ENCODE assay signal across 2 worm cellular contexts in the genomic region with DNA sequence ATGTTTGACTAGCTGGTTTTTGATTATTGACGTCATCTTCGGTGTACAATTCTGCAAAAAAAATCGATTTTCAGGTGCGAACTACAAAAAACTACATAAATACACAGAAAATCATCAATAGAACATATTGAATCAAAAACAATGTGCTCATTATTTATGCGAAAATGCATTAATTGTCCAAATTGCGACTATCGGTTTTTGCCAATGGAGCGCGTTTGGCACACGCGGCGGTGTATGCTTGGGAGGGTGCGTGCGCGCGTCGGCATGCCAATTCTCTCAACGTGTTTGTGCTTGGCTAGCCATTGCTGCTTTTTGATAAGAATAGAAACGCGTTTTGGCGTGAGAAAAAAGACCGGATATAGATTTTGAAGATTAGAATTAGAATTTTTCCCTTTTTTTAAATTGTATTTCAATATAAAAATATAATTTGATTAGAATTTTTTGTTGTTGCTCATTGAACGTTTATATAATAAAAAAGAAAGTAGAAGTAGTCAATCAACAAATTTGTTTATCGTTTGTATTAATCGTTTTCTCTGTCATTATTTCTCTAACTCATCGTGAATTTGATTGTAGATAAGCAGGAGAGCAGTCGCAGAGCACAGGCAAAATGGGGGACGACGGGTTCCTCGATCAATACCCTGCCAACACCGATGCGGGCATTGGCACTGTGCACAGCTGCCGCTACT.
TF ChIP-seq lines count a peak whose summit lies in the region.

Gene C44H4.4 (minus strand): TSS at position 51 of the 686 bp plus-strand sequence.
Gene tap-1 (plus strand): TSS at position 574 of the 686 bp plus-strand sequence.

TF ChIP-seq in whole organism, L2 larva, 48 proteins besides CTCF, POLR2A, EP300 and RAD21 (continued from another document):
- no peak for TF ChIP-seq ama-1 (optimal IDR thresholded peaks at IDR 0.05; lab: Kevin White, UChicago)

TF ChIP-seq in whole organism, L4 larva, 104 proteins besides CTCF, POLR2A, EP300 and RAD21 (continued from another document):
- TF ChIP-seq hlh-30 (tag; optimal IDR thresholded peaks at IDR 0.05; lab: Kevin White, UChicago; ENCODE audit: insufficient read depth) = peak; percentile 50
- TF ChIP-seq pqm-1 (tag; optimal IDR thresholded peaks at IDR 0.05; lab: Kevin White, UChicago) = peak; percentile 0
- no peak for TF ChIP-seq nhr-76 (tag; optimal IDR thresholded peaks at IDR 0.05; lab: Kevin White, UChicago)
TF ChIP-seq in whole organism, L4 larva: peak in this region for 13.
